Worm (Caenorhabditis elegans): ENCODE results near the gene K12H6.6.

Gene K12H6.6

DNA sequence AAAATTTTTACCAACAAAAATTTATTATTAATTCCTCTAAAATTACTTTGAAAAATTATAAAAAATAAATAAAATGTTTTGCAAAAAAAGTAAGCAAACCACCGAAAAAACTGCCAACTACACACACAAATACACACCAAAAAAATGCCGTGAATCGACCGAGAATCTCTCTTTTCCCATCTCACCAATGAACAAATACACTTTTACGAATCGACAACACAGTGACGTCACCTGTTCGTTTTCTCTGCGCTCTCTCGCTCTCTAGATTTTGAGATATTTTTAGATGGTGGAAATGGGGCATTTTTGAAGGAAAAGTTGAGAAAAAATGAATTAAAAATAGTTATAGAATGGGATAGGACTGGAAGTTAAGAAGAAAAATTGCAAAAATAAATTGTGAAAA, 1.1 kb upstream of the K12H6.6 start:
- no peak for TF ChIP-seq ceh-28 (tag; optimal IDR thresholded peaks at IDR 0.05)
- TF ChIP-seq hmg-11 (tag; optimal IDR thresholded peaks at IDR 0.05): peak; percentile 25
- peak; percentile 22 for TF ChIP-seq pqm-1 (tag; optimal IDR thresholded peaks at IDR 0.05)
- TF ChIP-seq nfya-1 (tag; optimal IDR thresholded peaks at IDR 0.05; ENCODE audit: insufficient read depth): peak; percentile 64
- no peak for TF ChIP-seq elt-3 (tag; optimal IDR thresholded peaks at IDR 0.05)
- TF ChIP-seq egl-5 (tag; optimal IDR thresholded peaks at IDR 0.05): peak; percentile 25
- no peak for TF ChIP-seq lin-15B (tag; optimal IDR thresholded peaks at IDR 0.05)
- peak; percentile 6 for TF ChIP-seq elt-2 (tag; optimal IDR thresholded peaks at IDR 0.05)
- TF ChIP-seq nhr-28 (tag; optimal IDR thresholded peaks at IDR 0.05): no peak
- no peak for TF ChIP-seq nhr-11 (tag; optimal IDR thresholded peaks at IDR 0.05)
- TF ChIP-seq R02D3.7 (tag; optimal IDR thresholded peaks at IDR 0.05): no peak
- no peak for TF ChIP-seq snpc-4 (tag; optimal IDR thresholded peaks at IDR 0.05)
- TF ChIP-seq pha-4 (tag; optimal IDR thresholded peaks at IDR 0.05): peak; percentile 82

DNA sequence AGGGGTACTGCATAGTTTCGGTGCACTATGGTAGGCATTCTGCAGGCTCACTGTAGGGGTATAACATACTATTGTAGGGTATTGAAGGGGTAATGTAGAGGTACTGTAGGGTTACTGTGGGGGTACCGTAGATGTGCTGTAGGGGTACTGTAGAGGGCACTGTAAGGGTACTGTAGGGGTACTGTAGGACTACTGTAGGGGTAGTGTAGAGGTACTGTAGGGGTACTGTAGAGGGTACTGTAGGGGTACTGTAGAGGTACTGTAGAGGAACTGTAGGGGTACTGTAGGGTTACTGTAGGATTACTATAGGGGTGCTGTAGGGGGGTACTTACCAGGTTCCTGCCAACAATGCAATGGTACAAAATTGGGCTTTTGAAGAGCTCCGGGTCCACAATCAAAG, 889 bp downstream of the K12H6.6 start:
- TF ChIP-seq sea-2 (GFP tag; optimal IDR thresholded peaks at IDR 0.05) (no peak), mml-1 (tag; optimal IDR thresholded peaks at IDR 0.05) (no peak), tbx-2 (tag; optimal IDR thresholded peaks at IDR 0.05) (no peak), aly-2 (tag; optimal IDR thresholded peaks at IDR 0.05) (no peak), ztf-11 (tag; optimal IDR thresholded peaks at IDR 0.05) (no peak), nhr-67 (tag; optimal IDR thresholded peaks at IDR 0.05) (no peak), nhr-23 (tag; optimal IDR thresholded peaks at IDR 0.05) (no peak), nhr-28 (tag; optimal IDR thresholded peaks at IDR 0.05) (no peak), elt-1 (tag; optimal IDR thresholded peaks at IDR 0.05) (no peak), fos-1 (tag; optimal IDR thresholded peaks at IDR 0.05) (no peak), hmg-11 (tag; optimal IDR thresholded peaks at IDR 0.05) (no peak)

DNA sequence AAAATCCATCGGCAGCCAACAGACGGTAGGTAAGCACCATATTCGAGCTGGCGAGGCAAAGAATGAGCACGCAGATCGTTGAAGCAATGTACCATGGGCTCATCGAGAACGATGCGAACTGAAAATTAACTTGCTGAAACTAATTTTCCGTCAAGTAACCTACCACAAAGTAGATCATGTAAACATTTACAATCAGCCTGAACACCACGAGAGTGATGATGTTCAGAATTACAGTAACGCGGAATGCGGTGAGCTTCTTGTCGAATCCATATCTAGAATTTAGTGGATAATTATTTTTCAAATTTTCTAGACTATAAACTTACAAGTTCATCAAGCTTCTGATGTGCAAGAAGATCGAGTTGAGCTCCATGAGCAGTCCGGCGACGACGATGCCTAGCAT, 1.6 kb downstream of the K12H6.6 start:
- TF ChIP-seq fos-1 (tag; optimal IDR thresholded peaks at IDR 0.05) (no peak), mdl-1 (tag; optimal IDR thresholded peaks at IDR 0.05) (no peak), elt-2 (tag; optimal IDR thresholded peaks at IDR 0.05) (no peak), skn-1 (tag; optimal IDR thresholded peaks at IDR 0.05) (no peak), nhr-237 (tag; optimal IDR thresholded peaks at IDR 0.05) (no peak), fkh-2 (tag; optimal IDR thresholded peaks at IDR 0.05) (no peak), R02D3.7 (tag; optimal IDR thresholded peaks at IDR 0.05) (no peak), ztf-11 (tag; optimal IDR thresholded peaks at IDR 0.05) (no peak), nhr-11 (tag; optimal IDR thresholded peaks at IDR 0.05) (no peak), lsy-12 (tag; optimal IDR thresholded peaks at IDR 0.05) (no peak), sea-2 (GFP tag; optimal IDR thresholded peaks at IDR 0.05) (no peak), nhr-77 (tag; optimal IDR thresholded peaks at IDR 0.05) (no peak), egl-5 (tag; optimal IDR thresholded peaks at IDR 0.05) (no peak), nfya-1 (tag; optimal IDR thresholded peaks at IDR 0.05; ENCODE audit: insufficient read depth) (no peak), egl-27 (tag; optimal IDR thresholded peaks at IDR 0.05) (no peak), ceh-9 (tag; optimal IDR thresholded peaks at IDR 0.05) (no peak)

DNA sequence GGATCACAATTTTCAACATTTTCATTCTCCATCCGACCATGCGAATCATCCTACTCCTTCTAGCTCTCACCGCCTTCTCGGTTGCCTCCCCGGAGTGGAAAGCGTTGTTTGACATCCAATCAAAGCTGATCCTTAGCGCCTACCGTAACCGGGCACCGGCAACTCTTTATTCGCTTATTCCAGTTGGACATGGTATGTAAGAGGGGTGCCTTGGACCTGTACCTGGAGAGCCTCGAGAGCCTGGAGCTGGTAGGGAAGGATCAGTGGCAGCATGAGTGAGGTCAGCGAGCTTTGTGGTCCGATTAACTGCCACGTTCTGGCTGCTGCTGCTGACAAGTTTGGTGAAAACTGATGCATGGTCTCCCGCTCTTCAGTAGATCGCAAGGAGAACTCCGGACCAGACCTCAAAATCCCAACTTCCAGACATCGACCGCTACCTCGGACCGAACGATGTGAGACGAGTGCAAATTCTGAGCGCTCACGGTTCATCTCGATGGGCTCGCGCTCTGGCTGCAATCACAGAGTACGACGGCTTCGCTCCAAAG, 3.1 kb downstream of the K12H6.6 start, which contains the start of gene K12H6.8:
TSS of gene K12H6.8 (plus strand) at position 38 of the 545 bp plus-strand sequence.
- no peak for TF ChIP-seq elt-3 (tag; optimal IDR thresholded peaks at IDR 0.05)
- TF ChIP-seq nfya-1 (tag; optimal IDR thresholded peaks at IDR 0.05; ENCODE audit: insufficient read depth): no peak
- TF ChIP-seq fkh-10 (GFP tag; optimal IDR thresholded peaks at IDR 0.05): no peak
- TF ChIP-seq unc-39 (tag; optimal IDR thresholded peaks at IDR 0.05): no peak
- TF ChIP-seq nhr-76 (tag; optimal IDR thresholded peaks at IDR 0.05): no peak
- TF ChIP-seq fkh-2 (tag; optimal IDR thresholded peaks at IDR 0.05): no peak
- no peak for TF ChIP-seq nhr-67 (tag; optimal IDR thresholded peaks at IDR 0.05)
- TF ChIP-seq hmg-11 (tag; optimal IDR thresholded peaks at IDR 0.05): no peak
- TF ChIP-seq ztf-4 (tag; optimal IDR thresholded peaks at IDR 0.05): no peak
- no peak for TF ChIP-seq R02D3.7 (tag; optimal IDR thresholded peaks at IDR 0.05)
- TF ChIP-seq daf-12 (tag; optimal IDR thresholded peaks at IDR 0.05): no peak
- TF ChIP-seq nhr-28 (tag; optimal IDR thresholded peaks at IDR 0.05): no peak
- TF ChIP-seq skn-1 (tag; optimal IDR thresholded peaks at IDR 0.05): no peak
- no peak for TF ChIP-seq elt-1 (tag; optimal IDR thresholded peaks at IDR 0.05)
- no peak for TF ChIP-seq eor-1 (tag; optimal IDR thresholded peaks at IDR 0.05)
